Worm (Caenorhabditis elegans) whole organism, L4/young adult: ENCODE data around the gene str-112.

Source experiments
- W03F9.2 ChIP-seq: fragments of 150-350 bp; optimal IDR thresholded peaks from 2 replicates; lab custom pipeline; 2014; ENCODE audit warnings: missing biosample characterization, missing genetic modification characterization
- dao-5 ChIP-seq: sonication (generic microtip); optimal IDR thresholded peaks from 2 replicates; lab custom pipeline; 2016; ENCODE audit warnings: missing genotype, missing genetic modification characterization, moderate library complexity, missing compliant biosample characterization
- him-1 ChIP-seq: sonication (generic microtip); optimal IDR thresholded peaks from 2 replicates; lab custom pipeline; 2016; ENCODE audit warnings: missing genotype, missing genetic modification reagents, missing genetic modification characterization, missing compliant biosample characterization

DNA sequence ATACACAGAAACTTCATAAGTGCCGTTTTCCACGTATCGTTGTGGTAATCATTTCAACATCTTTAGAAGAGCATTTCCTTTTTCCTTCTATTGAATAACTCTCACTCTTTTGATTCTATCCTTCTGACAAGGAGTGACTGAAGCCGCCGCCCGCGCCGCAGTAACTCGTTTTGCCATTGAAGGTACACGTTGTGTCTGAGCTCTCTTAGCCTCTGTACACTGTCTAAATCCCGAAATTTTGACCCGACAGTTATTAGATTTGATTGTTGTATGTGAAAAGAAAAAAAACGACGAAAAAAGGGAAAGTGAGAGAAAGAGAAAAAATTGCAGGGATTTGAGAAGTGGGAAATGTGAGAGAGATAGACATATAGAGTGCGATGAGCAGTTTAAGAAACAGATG, 26.9 kb downstream of the str-112 start:
- TF ChIP-seq W03F9.2 (tag; lab: Kevin White, UChicago) (no peak), dao-5 (no peak), him-1 (tag; lab: Kevin White, UChicago) (no peak)
